Worm (Caenorhabditis elegans): Measurements from ENCODE around the gene B0252.11.

The B0252.11 gene

ce11 chrII:6951250-6951806, 33.7 kb upstream of the B0252.11 start, which contains the start of the genes malt-1 and ceh-38:
TSS of gene malt-1 (minus strand) at chrII:6951300.
TSS of gene ceh-38 (plus strand) at chrII:6951526.
- peak; percentile 71 for TF ChIP-seq Y55F3AM.14 (GFP tag; optimal IDR thresholded peaks at IDR 0.05)
- peak; percentile 95 for TF ChIP-seq egl-27 (tag; optimal IDR thresholded peaks at IDR 0.05)
- peak; percentile 100 for TF ChIP-seq alr-1 (tag; optimal IDR thresholded peaks at IDR 0.05)
- TF ChIP-seq unc-62 (GFP tag; optimal IDR thresholded peaks at IDR 0.05) = peak; percentile 87
- peak; percentile 45 for TF ChIP-seq skn-1 (tag; optimal IDR thresholded peaks at IDR 0.05)
- peak; percentile 40 for TF ChIP-seq nhr-11 (tag; optimal IDR thresholded peaks at IDR 0.05)
- TF ChIP-seq elt-1 (tag; optimal IDR thresholded peaks at IDR 0.05) = no peak
- peak; percentile 99 for TF ChIP-seq C34F6.9 (tag; optimal IDR thresholded peaks at IDR 0.05)
- TF ChIP-seq nhr-10 (tag; optimal IDR thresholded peaks at IDR 0.05) = no peak
- peak; percentile 91 for TF ChIP-seq snpc-4 (tag; optimal IDR thresholded peaks at IDR 0.05)
- no peak for TF ChIP-seq nhr-12 (tag; optimal IDR thresholded peaks at IDR 0.05)
- no peak for TF ChIP-seq ztf-1 (GFP tag; conservative IDR thresholded peaks at IDR 0.05)
- TF ChIP-seq unc-39 (tag; optimal IDR thresholded peaks at IDR 0.05) = no peak
- TF ChIP-seq nhr-77 (tag; optimal IDR thresholded peaks at IDR 0.05) = peak; percentile 61
- TF ChIP-seq R02D3.7 (tag; optimal IDR thresholded peaks at IDR 0.05) = peak; percentile 60
- peak; percentile 92 for TF ChIP-seq nhr-25 (tag; optimal IDR thresholded peaks at IDR 0.05)
- no peak for TF ChIP-seq nhr-23 (tag; optimal IDR thresholded peaks at IDR 0.05)
- peak; percentile 58 for TF ChIP-seq ZK546.5 (tag; optimal IDR thresholded peaks at IDR 0.05)
- no peak for TF ChIP-seq aly-2 (tag; optimal IDR thresholded peaks at IDR 0.05)
- peak; percentile 99 for TF ChIP-seq nhr-129 (tag; optimal IDR thresholded peaks at IDR 0.05)
- TF ChIP-seq dmd-4 (tag; optimal IDR thresholded peaks at IDR 0.05) = peak; percentile 35
- TF ChIP-seq lin-11 (tag; optimal IDR thresholded peaks at IDR 0.05) = peak; percentile 85
- peak; percentile 94 for TF ChIP-seq sma-9 (GFP tag; optimal IDR thresholded peaks at IDR 0.05)
- no peak for TF ChIP-seq sma-9 (tag; optimal IDR thresholded peaks at IDR 0.05)
- TF ChIP-seq gmeb-1 (tag; optimal IDR thresholded peaks at IDR 0.05) = peak; percentile 90
- TF ChIP-seq lin-13 (GFP tag; optimal IDR thresholded peaks at IDR 0.05) = peak; percentile 96
- peak; percentile 92 for TF ChIP-seq lin-39 (tag; optimal IDR thresholded peaks at IDR 0.05)
- peak; percentile 85 to 98 for TF ChIP-seq lsy-2 (tag; optimal IDR thresholded peaks at IDR 0.05)
- no peak for TF ChIP-seq ztf-11 (tag; optimal IDR thresholded peaks at IDR 0.05)
- TF ChIP-seq peb-1 (tag; optimal IDR thresholded peaks at IDR 0.05) = no peak
- TF ChIP-seq fos-1 (tag; optimal IDR thresholded peaks at IDR 0.05) = peak; percentile 93
- peak; percentile 62 for TF ChIP-seq blmp-1 (tag; optimal IDR thresholded peaks at IDR 0.05; ENCODE audit: insufficient read depth)
- no peak for TF ChIP-seq elt-3 (tag; optimal IDR thresholded peaks at IDR 0.05)
- TF ChIP-seq mbf-1 (tag; optimal IDR thresholded peaks at IDR 0.05) = no peak
- peak; percentile 58 for TF ChIP-seq nhr-237 (tag; optimal IDR thresholded peaks at IDR 0.05)
- TF ChIP-seq crh-2 (tag; optimal IDR thresholded peaks at IDR 0.05) = peak; percentile 97
- TF ChIP-seq ztf-4 (tag; optimal IDR thresholded peaks at IDR 0.05) = peak; percentile 95
- TF ChIP-seq nhr-21 (tag; optimal IDR thresholded peaks at IDR 0.05) = peak; percentile 89
- TF ChIP-seq sma-3 (GFP tag; optimal IDR thresholded peaks at IDR 0.05) = peak; percentile 87
- peak; percentile 99 for TF ChIP-seq unc-55 (GFP tag; optimal IDR thresholded peaks at IDR 0.05)
- TF ChIP-seq mdl-1 (tag; optimal IDR thresholded peaks at IDR 0.05) = peak; percentile 73 to 96
- peak; percentile 72 for TF ChIP-seq ama-1 (optimal IDR thresholded peaks at IDR 0.05)
- TF ChIP-seq sem-4 (tag; optimal IDR thresholded peaks at IDR 0.05) = peak; percentile 95
- peak; percentile 55 for TF ChIP-seq ceh-16 (tag; optimal IDR thresholded peaks at IDR 0.05)
- TF ChIP-seq F13H6.1 (tag; optimal IDR thresholded peaks at IDR 0.05) = peak; percentile 96
- peak; percentile 91 for TF ChIP-seq zag-1 (tag; optimal IDR thresholded peaks at IDR 0.05)
- TF ChIP-seq ceh-82 (tag; optimal IDR thresholded peaks at IDR 0.05) = peak; percentile 19
- peak; percentile 95 for TF ChIP-seq mab-5 (tag; optimal IDR thresholded peaks at IDR 0.05)
- TF ChIP-seq nhr-6 (tag; optimal IDR thresholded peaks at IDR 0.05) = peak; percentile 94

Data from whole organism, L2 larva.